Worm (Caenorhabditis elegans) whole organism, late embryonic: ENCODE measurements around the gene ncx-8.

Experiments
- C38D4.7 ChIP-seq: fragments of 200-800 bp; sonication (Bioruptor generic); optimal IDR thresholded peaks from 2 replicates; lab custom pipeline; 2018; ENCODE audit warnings: mild to moderate bottlenecking, missing genetic modification characterization, moderate library complexity, missing compliant biosample characterization
- K09A11.1 ChIP-seq: sonication (generic microtip); optimal IDR thresholded peaks from 2 replicates; lab custom pipeline; 2017; ENCODE audit warnings: antibody characterized with exemption, mild to moderate bottlenecking, missing genetic modification characterization, missing compliant biosample characterization; ENCODE audit not compliant: insufficient read depth
- T23F11.4 ChIP-seq: fragments of 200-800 bp; sonication (Bioruptor generic); optimal IDR thresholded peaks from 2 replicates; lab custom pipeline; 2018; ENCODE audit warnings: mild to moderate bottlenecking, missing genetic modification characterization, missing compliant biosample characterization
- ahr-1 ChIP-seq: sonication (generic microtip); optimal IDR thresholded peaks from 2 replicates; lab custom pipeline; 2016; ENCODE audit warnings: missing genetic modification characterization, missing compliant biosample characterization
- ceh-18 ChIP-seq: sonication (generic microtip); optimal IDR thresholded peaks from 2 replicates; lab custom pipeline; 2016; ENCODE audit warnings: missing genetic modification characterization, missing compliant biosample characterization
- ceh-19 ChIP-seq: fragments of 200-800 bp; sonication (Bioruptor generic); optimal IDR thresholded peaks from 2 replicates; lab custom pipeline; 2018; ENCODE audit warnings: mild to moderate bottlenecking, missing genetic modification characterization, missing compliant biosample characterization
- ceh-2 ChIP-seq: sonication (generic microtip); optimal IDR thresholded peaks from 2 replicates; lab custom pipeline; 2016; ENCODE audit warnings: missing genotype, missing genetic modification characterization, missing compliant biosample characterization
- ceh-24 ChIP-seq: sonication (generic microtip); optimal IDR thresholded peaks from 2 replicates; lab custom pipeline; 2016; ENCODE audit warnings: mild to moderate bottlenecking, missing genetic modification characterization, missing compliant biosample characterization
- ceh-30 ChIP-seq: fragments of 150-350 bp; optimal IDR thresholded peaks from 2 replicates; lab custom pipeline; 2014; ENCODE audit warnings: missing biosample characterization, missing genetic modification characterization
- ceh-31 ChIP-seq: sonication (generic microtip); optimal IDR thresholded peaks from 2 replicates; lab custom pipeline; 2016; ENCODE audit warnings: missing genetic modification characterization, missing compliant biosample characterization
- ceh-45 ChIP-seq: fragments of 200-800 bp; sonication (Bioruptor generic); IDR thresholded peaks from 2 replicates; pipeline ENCODE4 v1.3.6; 2022; ENCODE audit warnings: missing genetic modification reagents, missing genetic modification characterization, missing compliant biosample characterization
- ceh-48 ChIP-seq: sonication (generic microtip); optimal IDR thresholded peaks from 2 replicates; lab custom pipeline; 2016; ENCODE audit warnings: missing genetic modification characterization, inconsistent platforms, missing compliant biosample characterization
- ceh-6 ChIP-seq: fragments of 200-800 bp; sonication (Bioruptor generic); optimal IDR thresholded peaks from 2 replicates; lab custom pipeline; 2018; ENCODE audit warnings: mild to moderate bottlenecking, missing genetic modification characterization, missing compliant biosample characterization
- che-1 ChIP-seq: sonication (generic microtip); optimal IDR thresholded peaks from 2 replicates; lab custom pipeline; 2016; ENCODE audit warnings: mild to moderate bottlenecking, missing genetic modification characterization, missing compliant biosample characterization
- dve-1 ChIP-seq: sonication (generic microtip); optimal IDR thresholded peaks from 2 replicates; lab custom pipeline; 2017; ENCODE audit warnings: antibody characterized with exemption, mild to moderate bottlenecking, missing genetic modification characterization, missing compliant biosample characterization
- elt-4 ChIP-seq: sonication (generic microtip); optimal IDR thresholded peaks from 2 replicates; lab custom pipeline; 2016; ENCODE audit warnings: missing genetic modification characterization, missing compliant biosample characterization
- fax-1 ChIP-seq: sonication (generic microtip); optimal IDR thresholded peaks from 2 replicates; lab custom pipeline; 2016; ENCODE audit warnings: missing genotype, missing genetic modification characterization, missing compliant biosample characterization
- gmeb-2 ChIP-seq: sonication (generic microtip); optimal IDR thresholded peaks from 2 replicates; lab custom pipeline; 2016; ENCODE audit warnings: missing genetic modification characterization, inconsistent platforms, missing compliant biosample characterization
- hlh-30 ChIP-seq: sonication (generic microtip); optimal IDR thresholded peaks from 2 replicates; lab custom pipeline; 2017; ENCODE audit warnings: antibody characterized with exemption, missing genetic modification characterization, missing compliant biosample characterization; ENCODE audit not compliant: insufficient read depth
- hlh-8 ChIP-seq: sonication (generic microtip); optimal IDR thresholded peaks from 2 replicates; lab custom pipeline; 2016; ENCODE audit warnings: missing genotype, missing genetic modification characterization, missing compliant biosample characterization
- lim-6 ChIP-seq: sonication (generic microtip); optimal IDR thresholded peaks from 2 replicates; lab custom pipeline; 2016; ENCODE audit warnings: missing genetic modification characterization, missing compliant biosample characterization
- lin-11 ChIP-seq: fragments of 200-800 bp; sonication (Bioruptor generic); optimal IDR thresholded peaks from 2 replicates; lab custom pipeline; 2018; ENCODE audit warnings: mild to moderate bottlenecking, missing genetic modification characterization, missing compliant biosample characterization
- nfya-1 ChIP-seq: sonication (generic microtip); optimal IDR thresholded peaks from 2 replicates; lab custom pipeline; 2017; ENCODE audit warnings: missing genetic modification characterization, mild to moderate bottlenecking, missing compliant biosample characterization, antibody characterized with exemption, moderate library complexity
- nhr-11 ChIP-seq: fragments of 150-350 bp; optimal IDR thresholded peaks from 2 replicates; lab custom pipeline; 2014; ENCODE audit warnings: missing biosample characterization, missing genetic modification characterization
- npax-4 ChIP-seq: sonication (generic microtip); optimal IDR thresholded peaks from 2 replicates; lab custom pipeline; 2016; ENCODE audit warnings: missing genetic modification characterization, missing compliant biosample characterization
- odd-2 ChIP-seq: sonication (generic microtip); optimal IDR thresholded peaks from 2 replicates; lab custom pipeline; 2017; ENCODE audit warnings: antibody characterized with exemption, mild to moderate bottlenecking, missing genetic modification characterization, missing compliant biosample characterization
- pat-9 ChIP-seq: fragments of 200-800 bp; sonication (Bioruptor generic); optimal IDR thresholded peaks from 2 replicates; lab custom pipeline; 2018; ENCODE audit warnings: mild to moderate bottlenecking, missing genetic modification characterization, moderate library complexity, missing compliant biosample characterization
- pha-2 ChIP-seq: sonication (generic microtip); optimal IDR thresholded peaks from 2 replicates; lab custom pipeline; 2017; ENCODE audit warnings: mild to moderate bottlenecking, missing genetic modification characterization, missing compliant biosample characterization
- pqm-1 ChIP-seq: sonication (generic microtip); optimal IDR thresholded peaks from 2 replicates; lab custom pipeline; 2016; ENCODE audit warnings: missing genetic modification characterization, missing compliant biosample characterization
- pros-1 ChIP-seq: fragments of 150-350 bp; optimal IDR thresholded peaks from 2 replicates; lab custom pipeline; 2014; ENCODE audit warnings: missing biosample characterization, missing genetic modification reagents, missing genetic modification characterization
- rnt-1 ChIP-seq: sonication (generic microtip); optimal IDR thresholded peaks from 2 replicates; lab custom pipeline; 2016; ENCODE audit warnings: missing genetic modification characterization, missing compliant biosample characterization
- tbx-2 ChIP-seq: sonication (generic microtip); optimal IDR thresholded peaks from 2 replicates; lab custom pipeline; 2016; ENCODE audit warnings: missing genetic modification characterization, missing compliant biosample characterization
- ttx-3 ChIP-seq: sonication (generic microtip); optimal IDR thresholded peaks from 2 replicates; lab custom pipeline; 2016; ENCODE audit warnings: missing genetic modification reagents, missing genetic modification characterization, missing compliant biosample characterization
- unc-42 ChIP-seq: sonication (generic microtip); optimal IDR thresholded peaks from 2 replicates; lab custom pipeline; 2016; ENCODE audit warnings: missing genotype, missing genetic modification characterization, missing compliant biosample characterization
- unc-55 ChIP-seq: sonication (generic microtip); optimal IDR thresholded peaks from 2 replicates; lab custom pipeline; 2017; ENCODE audit warnings: missing biosample characterization, missing genetic modification reagents, missing genetic modification characterization

The ncx-8 gene

DNA sequence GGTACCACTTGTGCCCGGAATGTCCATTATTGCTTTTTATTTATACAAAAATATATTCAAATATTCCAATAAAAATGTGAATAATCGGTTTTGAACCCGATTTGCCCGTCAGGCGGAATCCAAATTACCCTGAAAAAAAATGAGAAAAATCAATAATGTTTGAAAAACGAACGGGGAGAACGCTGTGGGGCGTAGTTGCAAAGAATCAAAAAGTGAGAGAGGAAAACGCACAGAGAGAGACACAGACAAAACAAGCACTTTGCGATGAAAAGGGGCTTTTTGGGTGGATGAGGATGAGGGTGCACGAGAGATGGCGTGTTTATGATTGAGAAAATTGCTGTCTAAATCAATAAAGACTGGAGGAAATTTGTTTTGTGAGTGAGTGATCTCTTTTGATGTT is 24.0 kb downstream of the ncx-8 start, which contains the start of gene tam-1:
tam-1 (minus strand) TSS at position 135 of the 400 bp plus-strand sequence.
- TF ChIP-seq ceh-48 (tag; lab: Kevin White, UChicago) (peak; percentile 27), lin-11 (no peak), unc-42 (peak; percentile 33), rnt-1 (no peak), elt-4 (tag; lab: Kevin White, UChicago) (no peak), hlh-8 (tag; lab: Kevin White, UChicago) (no peak), unc-55 (GFP tag; lab: Kevin White, UChicago) (peak; percentile 13), pros-1 (tag; lab: Kevin White, UChicago) (no peak), ceh-19 (GFP tag; lab: Kevin White, UChicago) (no peak), nfya-1 (tag; lab: Kevin White, UChicago) (peak; percentile 14)

DNA sequence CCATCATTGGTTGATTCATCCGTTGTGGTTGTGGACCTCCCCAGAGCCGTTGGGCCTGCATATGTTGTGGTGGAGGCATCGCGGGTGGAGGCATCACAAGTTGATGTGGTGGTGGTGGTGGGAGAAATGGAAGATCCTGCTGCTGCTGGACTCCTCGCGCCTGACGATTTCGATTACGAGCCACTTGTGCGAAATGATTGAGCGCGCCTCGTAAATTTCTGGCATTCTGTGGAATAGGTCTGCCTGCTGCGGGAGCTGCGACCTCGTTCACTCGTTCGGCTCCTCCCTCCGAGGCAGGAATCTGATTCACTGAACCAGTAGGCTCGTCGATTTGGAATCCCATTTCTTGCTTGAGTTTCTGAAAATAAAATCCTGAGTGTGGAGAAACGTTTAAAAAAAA is 26.3 kb downstream of the ncx-8 start:
- TF ChIP-seq pqm-1 (tag; lab: Kevin White, UChicago) (no peak), nhr-11 (tag; lab: Kevin White, UChicago) (no peak), ahr-1 (no peak), pat-9 (no peak), C38D4.7 (GFP tag; lab: Kevin White, UChicago) (no peak), unc-42 (no peak), che-1 (tag; lab: Kevin White, UChicago) (no peak), ttx-3 (tag; lab: Kevin White, UChicago) (no peak), K09A11.1 (tag; lab: Kevin White, UChicago) (no peak), dve-1 (tag; lab: Kevin White, UChicago) (no peak), ceh-2 (tag; lab: Kevin White, UChicago) (no peak), hlh-30 (tag; lab: Kevin White, UChicago) (no peak), gmeb-2 (tag; lab: Kevin White, UChicago) (no peak), ceh-18 (tag; lab: Kevin White, UChicago) (no peak), fax-1 (tag; lab: Kevin White, UChicago) (no peak), lim-6 (tag; lab: Kevin White, UChicago) (no peak), ceh-19 (GFP tag; lab: Kevin White, UChicago) (no peak), odd-2 (no peak), T23F11.4 (GFP tag; lab: Kevin White, UChicago) (no peak), unc-55 (GFP tag; lab: Kevin White, UChicago) (no peak)

DNA sequence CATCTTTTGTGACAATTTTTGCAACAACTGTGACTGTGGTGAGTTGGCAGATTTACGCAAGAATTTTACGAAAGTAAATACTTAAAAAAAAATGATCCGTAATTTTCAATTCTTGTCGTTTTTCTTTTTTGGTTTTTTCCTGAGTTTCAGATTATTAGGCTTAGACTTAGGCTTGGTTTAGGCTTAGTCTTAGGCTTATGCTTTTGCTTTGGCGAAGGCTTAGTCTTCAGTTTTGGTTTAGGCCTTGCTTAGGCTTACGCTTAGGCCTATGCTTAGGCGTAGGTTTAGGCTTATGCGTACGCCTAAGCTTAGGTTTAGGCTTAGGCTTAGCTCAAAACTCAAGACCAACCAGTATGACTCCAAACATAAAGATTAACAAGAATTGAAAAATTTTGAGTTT is 29.4 kb downstream of the ncx-8 start:
- TF ChIP-seq ahr-1: no peak
- TF ChIP-seq, all 69 proteins: peak for 0

DNA sequence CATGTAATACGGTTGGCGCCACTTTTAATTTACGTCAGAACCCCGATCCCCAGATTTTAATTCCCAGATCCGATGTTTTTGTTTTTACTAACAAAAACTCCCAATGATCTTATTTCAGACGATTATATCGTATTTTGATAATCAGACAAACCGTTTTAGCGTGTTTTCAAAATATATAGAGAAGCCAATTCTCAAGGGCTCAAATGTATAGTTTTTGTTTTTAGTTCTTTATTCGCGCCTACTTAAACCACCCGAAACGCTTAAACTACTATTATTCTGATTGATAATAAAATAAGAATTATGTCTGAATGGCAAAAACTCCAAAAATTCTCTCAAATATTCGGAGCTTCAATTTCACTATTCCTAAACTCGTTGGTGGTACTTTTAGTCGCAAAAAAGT is 30.5 kb downstream of the ncx-8 start, which contains the start of gene str-208:
str-208 (plus strand) TSS at position 301 of the 400 bp plus-strand sequence.
- TF ChIP-seq ceh-19 (GFP tag; lab: Kevin White, UChicago) (no peak), tbx-2 (no peak), pha-2 (no peak), ceh-31 (tag; lab: Kevin White, UChicago) (no peak), npax-4 (tag; lab: Kevin White, UChicago) (no peak), hlh-30 (tag; lab: Kevin White, UChicago) (no peak), ceh-30 (tag; lab: Kevin White, UChicago) (no peak), ceh-6 (GFP tag; lab: Kevin White, UChicago) (no peak), ceh-24 (tag; lab: Kevin White, UChicago) (no peak), lim-6 (tag; lab: Kevin White, UChicago) (no peak), ceh-45 (GFP tag; lab: Robert Waterston, UW) (no peak), pros-1 (tag; lab: Kevin White, UChicago) (no peak)
